Worm (Caenorhabditis elegans) whole organism, L4/young adult: ENCODE results near the gene Y57G11C.5.

Experiments
- dao-5 ChIP-seq: sonication (generic microtip); optimal IDR thresholded peaks from 2 replicates; lab custom pipeline; 2016; ENCODE audit warnings: missing genotype, missing genetic modification characterization, moderate library complexity, missing compliant biosample characterization
- him-1 ChIP-seq: sonication (generic microtip); optimal IDR thresholded peaks from 2 replicates; lab custom pipeline; 2016; ENCODE audit warnings: missing genotype, missing genetic modification reagents, missing genetic modification characterization, missing compliant biosample characterization

ce11 chrIV:14770663-14771062 lies 5.4 kb upstream of the Y57G11C.5 start:
- TF ChIP-seq dao-5 (tag; lab: Kevin White, UChicago), result no peak
- TF ChIP-seq him-1 (tag; lab: Kevin White, UChicago), result no peak
